Fruit fly (Drosophila melanogaster): ENCODE measurements around the gene Raf.

DNA sequence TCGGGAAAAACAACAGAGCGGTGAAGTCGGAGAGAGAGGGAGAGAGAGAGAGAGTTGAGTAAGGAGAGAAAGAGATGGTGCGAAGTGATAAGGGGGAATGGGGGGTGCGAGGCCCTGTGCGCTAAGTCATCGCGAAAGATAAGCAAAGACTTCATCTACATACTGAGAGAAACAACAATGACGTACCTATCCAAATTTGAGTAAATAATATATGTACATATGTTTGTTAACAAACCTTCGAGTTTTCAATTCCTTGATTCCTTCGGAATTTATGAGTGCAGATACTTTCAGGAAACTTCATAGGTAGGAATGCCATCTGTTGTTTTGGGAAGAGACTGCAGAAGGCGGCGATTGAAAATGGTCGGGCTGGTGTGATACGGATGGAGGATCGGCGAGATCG is 41.2 kb downstream of the Raf start:
- TF ChIP-seq tj (GFP tag; optimal IDR thresholded peaks at IDR 0.05) (no peak), cnc (optimal IDR thresholded peaks at IDR 0.05) (no peak), CG7101 (tag; optimal IDR thresholded peaks at IDR 0.05) (no peak), ovo (GFP tag; optimal IDR thresholded peaks at IDR 0.05) (no peak), CG1620 (GFP tag; optimal IDR thresholded peaks at IDR 0.05) (no peak), toe (GFP tag; optimal IDR thresholded peaks at IDR 0.05) (no peak), CG5204 (GFP tag; optimal IDR thresholded peaks at IDR 0.05) (no peak), CG11617 (GFP tag; optimal IDR thresholded peaks at IDR 0.05) (no peak)
